Worm (Caenorhabditis elegans): ENCODE results near the gene C17G10.13.
"Not testable (repeated sequence)": the region's sequence is repeated elsewhere in the genome, so short reads cannot be mapped to it uniquely, and the experiment has no call there.

The C17G10.13 gene

ce11 chrII:5589690-5590089 is at the start of gene C17G10.13:
TSS of gene C17G10.13 (minus strand) at chrII:5589790.
- TF ChIP-seq nhr-76 (tag; optimal IDR thresholded peaks at IDR 0.05) (no peak), nhr-28 (tag; optimal IDR thresholded peaks at IDR 0.05) (no peak)

ce11 chrII:5638059-5638458 is 48.5 kb upstream of the C17G10.13 start, which contains the start of gene F59E12.3:
TSS of gene F59E12.3 (plus strand) at chrII:5638359.
- TF ChIP-seq egl-27 (tag; optimal IDR thresholded peaks at IDR 0.05), result no peak

DNA sequence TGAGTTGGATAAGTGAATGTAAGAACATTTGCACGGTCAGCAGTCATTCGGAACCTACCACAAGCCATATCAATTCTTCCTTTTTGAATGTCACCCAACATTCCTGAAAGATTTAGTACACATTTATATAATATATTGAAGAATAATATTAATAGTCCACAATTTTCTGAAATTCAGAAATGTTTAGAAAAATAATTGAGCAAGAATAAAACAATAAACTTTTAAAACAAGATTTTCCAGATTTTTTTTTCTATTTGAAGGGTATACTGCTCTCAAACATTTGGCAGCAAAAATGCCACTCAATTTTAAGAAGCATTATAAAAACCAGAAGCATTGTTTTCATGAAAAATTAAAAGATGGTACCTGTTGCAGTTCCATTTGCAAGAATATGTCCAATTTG is 47.2 kb upstream of the C17G10.13 start, which contains the start of gene F59E12.8:
Gene F59E12.8, minus strand, starts transcription at position 101 of the 400 bp plus-strand sequence.
- TF ChIP-seq hif-1 (tag; optimal IDR thresholded peaks at IDR 0.05), result no peak
- no peak for TF ChIP-seq unc-130 (GFP tag; optimal IDR thresholded peaks at IDR 0.05)
- TF ChIP-seq lin-29 (GFP tag; IDR thresholded peaks at IDR 0.05), result no peak
- no peak for TF ChIP-seq tag-97 (GFP tag; IDR thresholded peaks at IDR 0.05)
- TF ChIP-seq dve-1 (tag; optimal IDR thresholded peaks at IDR 0.05; ENCODE audit: insufficient read depth), result no peak
- no peak for TF ChIP-seq ztf-7 (tag; optimal IDR thresholded peaks at IDR 0.05)

DNA sequence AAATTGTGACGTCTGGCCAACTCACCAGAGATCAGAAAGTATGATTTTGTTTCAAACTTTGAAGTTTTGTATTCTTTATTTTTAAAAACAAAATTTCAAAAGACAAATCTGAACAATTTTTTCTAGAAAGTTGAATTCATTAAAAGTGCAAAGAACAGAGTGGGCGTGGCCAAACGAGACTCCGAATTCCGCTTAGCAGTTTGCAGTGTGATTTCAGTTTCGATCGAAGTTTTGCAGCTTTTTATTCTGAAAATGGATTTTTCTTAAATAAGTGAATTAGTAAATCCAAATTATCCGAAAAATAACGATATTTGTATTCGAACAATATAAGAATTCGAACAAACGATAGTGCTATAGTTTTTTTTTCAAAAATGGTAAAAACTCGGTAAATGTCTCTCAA is 43.9 kb upstream of the C17G10.13 start:
- TF ChIP-seq jun-1 (tag; optimal IDR thresholded peaks at IDR 0.05) (no peak), unc-130 (GFP tag; optimal IDR thresholded peaks at IDR 0.05) (no peak), ZK337.2 (GFP tag; IDR thresholded peaks at IDR 0.05) (no peak), nhr-76 (tag; optimal IDR thresholded peaks at IDR 0.05) (no peak), aha-1 (tag) (peak; percentile 87), fkh-10 (GFP tag; optimal IDR thresholded peaks at IDR 0.05) (no peak), spr-1 (tag; optimal IDR thresholded peaks at IDR 0.05) (peak; percentile 95), spr-3 (GFP tag; optimal IDR thresholded peaks at IDR 0.05) (peak; percentile 96), Y48G9A.11 (GFP tag; IDR thresholded peaks at IDR 0.05) (peak; percentile 84), T20F7.1 (GFP tag; optimal IDR thresholded peaks at IDR 0.05) (peak; percentile 92), snpc-4 (tag; optimal IDR thresholded peaks at IDR 0.05) (no peak), nhr-77 (tag; optimal IDR thresholded peaks at IDR 0.05) (peak; percentile 21), lin-13 (GFP tag; optimal IDR thresholded peaks at IDR 0.05) (no peak), saeg-2 (GFP tag; IDR thresholded peaks at IDR 0.05) (no peak), attf-4 (tag; optimal IDR thresholded peaks at IDR 0.05) (no peak), hmg-1.1 (GFP tag; IDR thresholded peaks at IDR 0.05) (peak; percentile 43; the same call in 1 of the 2 replicates)

DNA sequence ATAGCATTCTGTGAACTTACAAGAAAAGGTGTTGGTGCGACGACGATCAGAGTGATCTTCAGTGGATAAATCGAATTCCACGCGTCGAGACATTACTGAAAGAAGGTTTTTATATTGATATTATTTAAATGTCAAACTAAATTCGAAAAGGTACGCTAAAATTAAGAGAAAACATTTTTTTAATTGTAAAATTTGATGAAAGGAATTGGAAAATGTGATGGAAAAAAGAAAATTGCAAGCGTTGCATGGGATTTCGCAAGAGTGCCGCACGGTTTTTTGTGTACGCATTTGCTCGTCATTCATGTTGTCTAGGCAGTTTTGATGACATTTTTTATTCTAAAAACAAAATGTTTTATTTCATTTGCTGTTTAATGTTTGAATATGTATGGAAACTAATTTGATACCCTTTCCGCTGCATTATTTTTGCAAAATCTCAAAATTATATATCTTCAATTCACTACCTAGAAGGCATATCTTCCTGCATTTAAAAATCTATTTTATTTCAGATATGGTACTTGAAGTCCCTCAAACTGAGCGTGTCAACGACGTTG is 41.3 kb upstream of the C17G10.13 start, which contains the start of the genes F59E12.6 and npl-4.1:
Gene F59E12.6, minus strand, starts transcription at position 101 of the 551 bp plus-strand sequence.
Gene npl-4.1, plus strand, starts transcription at position 501 of the 551 bp plus-strand sequence.
- not testable (repeated sequence) for TF ChIP-seq unc-62 (GFP tag; optimal IDR thresholded peaks at IDR 0.05 in 1 of 2); unc-62 (tag; optimal IDR thresholded peaks at IDR 0.05); dmd-6 (GFP tag; IDR thresholded peaks at IDR 0.05); aly-2 (tag; optimal IDR thresholded peaks at IDR 0.05)

- TF ChIP-seq unc-62 (GFP tag; optimal IDR thresholded peaks at IDR 0.05 in 1 of 2) (peak in 1 of 2 experiments; percentile 78), unc-62 (tag; optimal IDR thresholded peaks at IDR 0.05) (no peak), php-3 (GFP tag; IDR thresholded peaks at IDR 0.05) (no peak), gei-8 (GFP tag; optimal IDR thresholded peaks at IDR 0.05) (no peak), ztf-7 (tag; optimal IDR thresholded peaks at IDR 0.05) (peak; percentile 71), nhr-11 (tag; optimal IDR thresholded peaks at IDR 0.05) (no peak), ceh-32 (tag; optimal IDR thresholded peaks at IDR 0.05; ENCODE audit: poor library complexity) (no peak), dmd-9 (GFP tag; IDR thresholded peaks at IDR 0.05) (no peak), R02D3.7 (tag; optimal IDR thresholded peaks at IDR 0.05) (no peak)
Measured at ce11 chrII:5628326-5628818, 38.8 kb upstream of the C17G10.13 start, which contains the start of gene F59E12.15. TSS of gene F59E12.15 (minus strand) at chrII:5628376.

Measured in whole organism, L4 larva.